Worm (Caenorhabditis elegans) whole organism, L4 larva: ENCODE measurements around the gene eif-1.A.

Source experiments
- F44E2.7 ChIP-seq: fragments of 200-800 bp; sonication (Bioruptor generic); IDR thresholded peaks from 2 replicates; pipeline ENCODE4 v2.1.2; 2022; ENCODE audit warnings: missing genetic modification characterization, missing compliant biosample characterization
- ama-1 ChIP-seq: fragments of 150-350 bp; optimal IDR thresholded peaks from 2 replicates; lab custom pipeline; 2014; ENCODE audit warnings: inconsistent platforms, mixed read lengths
- ceh-44 ChIP-seq: fragments of 200-800 bp; sonication (Bioruptor generic); IDR thresholded peaks from 2 replicates; pipeline ENCODE4 v1.3.6; 2022; ENCODE audit warnings: missing genetic modification reagents, missing genetic modification characterization, missing compliant biosample characterization
- lsy-2 ChIP-seq, 2 experiments: fragments of 150-350 bp in 1 of 2; sonication (generic microtip) in 1 of 2; optimal IDR thresholded peaks; 2 replicates each; lab custom pipeline; 2014 to 2017; ENCODE audit warnings: missing biosample characterization in 2 of 2, missing genetic modification characterization in 2 of 2
- mxl-3 ChIP-seq: fragments of 200-800 bp; sonication (Bioruptor generic); optimal IDR thresholded peaks from 2 replicates; lab custom pipeline; 2018; ENCODE audit warnings: mild to moderate bottlenecking, missing genetic modification characterization, missing compliant biosample characterization
- nhr-237 ChIP-seq: sonication (generic microtip); optimal IDR thresholded peaks from 2 replicates; lab custom pipeline; 2017; ENCODE audit warnings: missing biosample characterization, missing genetic modification characterization
- nhr-77 ChIP-seq: fragments of 150-350 bp; optimal IDR thresholded peaks from 2 replicates; lab custom pipeline; 2014; ENCODE audit warnings: missing biosample characterization, missing genetic modification characterization
- pha-4 ChIP-seq, 2 experiments: fragments of 150-350 bp in 1 of 2; fragments of 200-800 bp in 1 of 2; sonication (Bioruptor generic) in 1 of 2; IDR thresholded peaks in 1 of 2; optimal IDR thresholded peaks in 1 of 2; 2 replicates each; pipeline versions ENCODE4 v1.3.6 to Lab custom; 2014 to 2022; ENCODE audit warnings: missing genetic modification characterization in 2 of 2, missing genetic modification reagents in 2 of 2, missing biosample characterization in 1 of 2, missing compliant biosample characterization in 1 of 2
- pqm-1 ChIP-seq: sonication (generic microtip); optimal IDR thresholded peaks from 2 replicates; lab custom pipeline; 2017; ENCODE audit warnings: missing biosample characterization, missing genetic modification characterization
- sdz-12 ChIP-seq: fragments of 200-800 bp; sonication (Bioruptor generic); optimal IDR thresholded peaks from 2 replicates; lab custom pipeline; 2018; ENCODE audit warnings: mild to moderate bottlenecking, missing genetic modification characterization, missing compliant biosample characterization
- skn-1 ChIP-seq: fragments of 150-350 bp; optimal IDR thresholded peaks from 2 replicates; lab custom pipeline; 2014; ENCODE audit warnings: missing biosample characterization, missing genetic modification characterization

- TF ChIP-seq ama-1 (lab: Kevin White, UChicago) (no peak), mxl-3 (no peak), nhr-237 (tag; lab: Kevin White, UChicago) (no peak), sdz-12 (GFP tag; lab: Kevin White, UChicago) (no peak), ceh-44 (GFP tag; lab: Robert Waterston, UW) (no peak), pha-4 (GFP tag; IDR thresholded peaks at IDR 0.05; lab: Robert Waterston, UW) (no peak), pha-4 (tag; optimal IDR thresholded peaks at IDR 0.05; lab: Kevin White, UChicago) (no peak), nhr-77 (no peak), pqm-1 (tag; lab: Kevin White, UChicago) (no peak), skn-1 (tag; lab: Kevin White, UChicago) (no peak), lsy-2 (tag; optimal IDR thresholded peaks at IDR 0.05; lab: Kevin White, UChicago) (no peak), F44E2.7 (GFP tag; lab: Robert Waterston, UW) (no peak)
Observed at ce11 chrIV:4802494-4802893, 8.2 kb upstream of the eif-1.A start, which contains the start of gene dpf-7.
